Worm (Caenorhabditis elegans): Measurements from ENCODE around the gene C47D12.5.
A peak's percentile ranks its signal among the peaks of the same experiment; 100 is the strongest.

Gene C47D12.5

ce11 chrII:11652679-11653174 is 32.4 kb downstream of the C47D12.5 start, which contains the start of the genes rad-23 and rpn-12:
TSS of gene rad-23 (minus strand) at chrII:11652729.
TSS of gene rpn-12 (plus strand) at chrII:11653124.
- TF ChIP-seq nfya-1 (tag; optimal IDR thresholded peaks at IDR 0.05) (peak; percentile 29), unc-42 (tag; optimal IDR thresholded peaks at IDR 0.05) (peak; percentile 47), hlh-30 (tag; optimal IDR thresholded peaks at IDR 0.05; ENCODE audit: insufficient read depth) (peak; percentile 0), Y22D7AL.16 (tag; optimal IDR thresholded peaks at IDR 0.05) (no peak), ceh-31 (tag; optimal IDR thresholded peaks at IDR 0.05) (peak; percentile 29)

ce11 chrII:11652125-11652524 is 33.0 kb downstream of the C47D12.5 start:
- no peak for TF ChIP-seq tbx-7 (tag; optimal IDR thresholded peaks at IDR 0.05)
- TF ChIP-seq eyg-1 (tag; optimal IDR thresholded peaks at IDR 0.05): no peak
- TF ChIP-seq unc-42 (tag; optimal IDR thresholded peaks at IDR 0.05): no peak
- TF ChIP-seq ceh-9 (tag; optimal IDR thresholded peaks at IDR 0.05): no peak
- TF ChIP-seq F13H6.1 (tag; optimal IDR thresholded peaks at IDR 0.05): no peak
- TF ChIP-seq lim-6 (tag; optimal IDR thresholded peaks at IDR 0.05): no peak
- TF ChIP-seq ttx-3 (tag; optimal IDR thresholded peaks at IDR 0.05): no peak
- TF ChIP-seq hlh-30 (tag; optimal IDR thresholded peaks at IDR 0.05; ENCODE audit: insufficient read depth): no peak
- no peak for TF ChIP-seq ceh-45 (GFP tag; IDR thresholded peaks at IDR 0.05)
- TF ChIP-seq Y22D7AL.16 (tag; optimal IDR thresholded peaks at IDR 0.05): no peak
- no peak for TF ChIP-seq syd-9 (tag; optimal IDR thresholded peaks at IDR 0.05)
- TF ChIP-seq ceh-18 (tag; optimal IDR thresholded peaks at IDR 0.05): no peak
- TF ChIP-seq nhr-11 (tag; optimal IDR thresholded peaks at IDR 0.05): no peak
- TF ChIP-seq ceh-6 (GFP tag; optimal IDR thresholded peaks at IDR 0.05): no peak
- no peak for TF ChIP-seq mec-3 (tag; optimal IDR thresholded peaks at IDR 0.05; ENCODE audit: borderline replicate concordance)

DNA sequence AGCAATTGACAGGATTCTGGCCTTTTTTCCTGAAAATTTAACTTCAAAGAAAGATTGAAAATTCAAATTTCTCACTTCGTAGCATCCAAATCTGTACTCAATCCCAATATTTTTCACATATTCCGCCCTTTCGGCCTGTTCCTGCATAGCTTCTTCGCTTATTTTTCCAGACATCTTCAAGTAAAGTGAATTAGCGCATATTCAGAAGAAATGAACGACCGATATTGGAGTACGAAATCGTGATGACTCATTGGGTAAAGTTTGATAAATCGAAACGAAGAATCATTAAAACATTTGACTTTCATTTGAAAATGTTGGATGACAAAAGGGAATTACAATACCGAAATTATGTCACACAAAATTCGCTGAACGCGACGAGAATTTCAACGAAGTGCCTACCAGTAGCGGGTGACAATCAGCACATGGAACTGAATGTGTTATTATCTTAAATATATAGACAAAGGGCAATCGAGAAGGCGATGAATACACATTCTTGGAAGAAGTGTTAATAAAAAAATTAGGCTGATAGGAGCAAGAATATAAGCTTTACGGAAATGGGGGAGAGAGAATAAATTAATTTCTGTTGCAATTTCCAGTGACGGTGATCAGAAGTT is 34.0 kb downstream of the C47D12.5 start, which contains the start of gene coa-7:
Gene coa-7, minus strand, starts transcription at position 174 of the 614 bp plus-strand sequence.
- TF ChIP-seq ceh-24 (tag; optimal IDR thresholded peaks at IDR 0.05): no peak
- no peak for TF ChIP-seq ttx-3 (tag; optimal IDR thresholded peaks at IDR 0.05)
- TF ChIP-seq nhr-232 (tag; optimal IDR thresholded peaks at IDR 0.05): no peak
- no peak for TF ChIP-seq pros-1 (tag; optimal IDR thresholded peaks at IDR 0.05)

DNA sequence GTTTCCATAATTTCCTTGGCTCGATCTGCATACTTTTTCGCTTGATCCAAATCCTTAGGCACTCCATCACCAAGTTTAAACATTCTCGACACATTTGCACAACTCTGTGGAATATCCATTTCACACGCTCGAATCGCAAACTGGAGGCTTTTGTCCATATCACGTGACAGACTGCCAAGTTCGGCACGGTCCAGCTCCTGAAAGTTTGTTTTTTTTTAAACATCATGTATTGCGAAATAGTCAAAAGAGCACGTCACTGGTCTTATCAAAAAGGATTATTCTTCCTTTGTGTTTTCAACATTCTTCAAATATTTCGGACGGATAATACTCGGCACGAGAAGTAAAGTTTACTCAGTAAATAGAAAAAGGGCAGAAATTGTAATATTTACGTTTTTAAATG is 35.8 kb downstream of the C47D12.5 start:
- TF ChIP-seq pha-4 (tag; optimal IDR thresholded peaks at IDR 0.05) (no peak), hlh-8 (tag; optimal IDR thresholded peaks at IDR 0.05) (no peak), hlh-30 (tag; optimal IDR thresholded peaks at IDR 0.05; ENCODE audit: insufficient read depth) (peak; percentile 49), T23F11.4 (GFP tag; optimal IDR thresholded peaks at IDR 0.05) (no peak), tbx-2 (tag; optimal IDR thresholded peaks at IDR 0.05) (no peak), dve-1 (tag; optimal IDR thresholded peaks at IDR 0.05) (no peak)

DNA sequence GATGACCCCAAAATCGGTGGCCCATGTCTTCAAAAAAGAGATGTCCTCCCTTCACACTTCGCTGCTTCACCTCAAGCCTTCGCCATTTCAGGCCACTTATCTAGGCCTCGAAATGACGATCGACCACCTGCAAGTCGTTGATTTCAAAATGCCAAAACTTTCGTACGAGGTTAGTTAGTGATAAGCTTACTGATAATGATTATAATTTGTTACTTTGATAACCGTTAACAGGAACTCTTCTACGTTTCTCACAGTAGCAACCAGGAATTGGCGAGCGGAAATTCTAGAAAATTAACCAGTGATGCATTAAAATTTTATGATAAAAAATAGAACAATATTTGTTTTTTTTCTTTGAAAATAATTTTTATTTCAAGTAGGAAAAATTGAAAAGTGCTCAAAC is 38.2 kb downstream of the C47D12.5 start:
- no peak for TF ChIP-seq hlh-8 (tag; optimal IDR thresholded peaks at IDR 0.05)
- TF ChIP-seq C08G9.2 (tag; optimal IDR thresholded peaks at IDR 0.05): no peak
- no peak for TF ChIP-seq ceh-24 (tag; optimal IDR thresholded peaks at IDR 0.05)
- no peak for TF ChIP-seq ahr-1 (tag; optimal IDR thresholded peaks at IDR 0.05)
- no peak for TF ChIP-seq ceh-48 (tag; optimal IDR thresholded peaks at IDR 0.05)
- no peak for TF ChIP-seq hlh-6 (tag; optimal IDR thresholded peaks at IDR 0.05)
- TF ChIP-seq ceh-19 (GFP tag; optimal IDR thresholded peaks at IDR 0.05): no peak
- TF ChIP-seq unc-42 (tag; optimal IDR thresholded peaks at IDR 0.05): no peak
- TF ChIP-seq dve-1 (tag; optimal IDR thresholded peaks at IDR 0.05): no peak
- TF ChIP-seq eyg-1 (tag; optimal IDR thresholded peaks at IDR 0.05): no peak
- TF ChIP-seq sox-2 (GFP tag; IDR thresholded peaks at IDR 0.05): no peak
- no peak for TF ChIP-seq ama-1 (optimal IDR thresholded peaks at IDR 0.05)
- TF ChIP-seq lim-6 (tag; optimal IDR thresholded peaks at IDR 0.05): no peak
- TF ChIP-seq K02D7.2 (tag; optimal IDR thresholded peaks at IDR 0.05): no peak
- no peak for TF ChIP-seq ceh-31 (tag; optimal IDR thresholded peaks at IDR 0.05)
- TF ChIP-seq mec-3 (tag; optimal IDR thresholded peaks at IDR 0.05; ENCODE audit: borderline replicate concordance): no peak
- no peak for TF ChIP-seq ets-4 (tag; optimal IDR thresholded peaks at IDR 0.05)

Data from whole organism, late embryonic.